Worm (Caenorhabditis elegans) whole organism, midembryonic: ENCODE data around the gene nspg-11.

Experiments
- cog-1 ChIP-seq: sonication (generic microtip); optimal IDR thresholded peaks from 2 replicates; lab custom pipeline; 2016; ENCODE audit warnings: missing genetic modification characterization, missing compliant biosample characterization
- flt-1 ChIP-seq: fragments of 200-800 bp; sonication (Bioruptor generic); IDR thresholded peaks from 2 replicates; pipeline ENCODE4 v1.3.6; 2022; ENCODE audit warnings: missing genetic modification characterization, missing compliant biosample characterization
- klf-2 ChIP-seq: fragments of 200-800 bp; sonication (Bioruptor generic); conservative IDR thresholded peaks from 2 replicates; pipeline ENCODE4 v1.3.6; 2022; ENCODE audit warnings: missing genetic modification reagents, missing genetic modification characterization, missing compliant biosample characterization
- med-1 ChIP-seq: sonication (generic microtip); optimal IDR thresholded peaks from 2 replicates; lab custom pipeline; 2017; ENCODE audit warnings: missing genetic modification characterization, mild to moderate bottlenecking, missing compliant biosample characterization, antibody characterized with exemption, missing genetic modification reagents; ENCODE audit not compliant: insufficient read depth
- ref-1 ChIP-seq: fragments of 200-800 bp; sonication (Bioruptor generic); conservative IDR thresholded peaks from 2 replicates; pipeline ENCODE4 v1.3.6; 2022; ENCODE audit warnings: missing genetic modification reagents, missing genetic modification characterization, missing compliant biosample characterization
- tab-1 ChIP-seq: fragments of 200-800 bp; sonication (Bioruptor generic); IDR thresholded peaks from 2 replicates; pipeline ENCODE4 v1.3.6; 2022; ENCODE audit warnings: missing genetic modification characterization, missing compliant biosample characterization
- ztf-23 ChIP-seq: fragments of 200-800 bp; sonication (Bioruptor generic); IDR thresholded peaks from 2 replicates; pipeline ENCODE4 v1.3.6; 2022; ENCODE audit warnings: missing genetic modification reagents, missing genetic modification characterization, missing compliant biosample characterization
- ztf-29 ChIP-seq: fragments of 200-800 bp; sonication (Bioruptor generic); IDR thresholded peaks from 2 replicates; pipeline ENCODE4 v1.3.6; 2022; ENCODE audit warnings: missing genetic modification reagents, missing genetic modification characterization, missing compliant biosample characterization

ce11 chrIV:9323989-9324506, at the start of gene nspg-11, which contains the start of gene F49C12.15:
- TF ChIP-seq klf-2, result no peak
- TF ChIP-seq flt-1 (GFP tag; lab: Robert Waterston, UW), result no peak
- TF ChIP-seq ztf-29, result no peak
- TF ChIP-seq ref-1 (GFP tag; lab: Robert Waterston, UW), result no peak
- no peak for TF ChIP-seq ztf-23 (GFP tag; lab: Robert Waterston, UW)
- no peak for TF ChIP-seq med-1
- no peak for TF ChIP-seq tab-1 (GFP tag; lab: Robert Waterston, UW)
- no peak for TF ChIP-seq cog-1
